Worm (Caenorhabditis elegans) whole organism, L4/young adult: Measurements from ENCODE around the gene F39F10.5.
"Not testable (repeated sequence)": the region's sequence is repeated elsewhere in the genome, so short reads cannot be mapped to it uniquely, and the experiment has no call there.

Experiments used
- W03F9.2 ChIP-seq: fragments of 150-350 bp; optimal IDR thresholded peaks from 2 replicates; lab custom pipeline; 2014; ENCODE audit warnings: missing biosample characterization, missing genetic modification characterization
- dao-5 ChIP-seq: sonication (generic microtip); optimal IDR thresholded peaks from 2 replicates; lab custom pipeline; 2016; ENCODE audit warnings: missing genotype, missing genetic modification characterization, moderate library complexity, missing compliant biosample characterization
- him-1 ChIP-seq: sonication (generic microtip); optimal IDR thresholded peaks from 2 replicates; lab custom pipeline; 2016; ENCODE audit warnings: missing genotype, missing genetic modification reagents, missing genetic modification characterization, missing compliant biosample characterization

The F39F10.5 gene

DNA sequence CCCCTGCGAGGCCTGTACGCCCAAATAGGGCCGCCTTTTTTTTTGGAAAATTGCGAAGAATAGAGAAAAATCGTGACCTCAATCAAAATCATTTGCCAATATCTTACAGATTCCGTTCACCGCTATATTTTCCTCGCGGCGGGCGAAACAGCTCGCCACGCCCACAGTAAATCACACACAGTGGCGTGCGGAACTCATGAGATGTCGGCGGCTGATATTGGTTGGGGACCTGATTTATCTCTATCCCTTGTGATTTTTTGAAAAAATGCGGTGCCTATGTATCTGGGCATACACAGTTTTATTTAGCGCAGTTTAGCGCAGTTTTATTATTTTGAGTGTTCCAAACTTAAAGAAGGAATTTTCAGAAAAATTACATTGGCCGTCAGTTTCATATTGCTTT, 11.8 kb upstream of the F39F10.5 start:
- TF ChIP-seq W03F9.2 (tag; lab: Kevin White, UChicago) (no peak), dao-5 (tag; lab: Kevin White, UChicago) (no peak), him-1 (tag; lab: Kevin White, UChicago) (no peak)

DNA sequence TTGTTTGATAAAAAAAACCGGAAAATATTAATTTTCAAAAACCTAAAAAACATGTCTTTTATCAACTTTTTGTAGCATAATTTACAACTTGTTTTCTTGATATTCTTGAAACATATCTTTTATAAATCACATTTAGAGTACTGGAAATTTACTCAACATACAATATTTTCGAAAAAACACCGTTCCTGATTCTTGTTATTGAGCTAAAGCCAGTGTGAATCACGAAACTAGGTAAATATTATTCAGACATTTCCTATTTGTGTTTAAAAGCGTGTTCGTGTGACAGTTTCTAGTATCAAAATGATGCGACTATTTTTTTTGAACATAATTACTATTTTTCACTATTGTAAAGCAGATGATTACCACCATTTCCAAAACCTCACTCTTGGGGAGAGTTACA, 10.1 kb upstream of the F39F10.5 start, which contains the start of gene C30E1.4:
Gene C30E1.4, plus strand, starts transcription at position 301 of the 400 bp plus-strand sequence.
- no peak for TF ChIP-seq him-1 (tag; lab: Kevin White, UChicago)

ce11 chrX:16921533-16921932, 8.0 kb upstream of the F39F10.5 start, which contains the start of gene fbxb-114:
TSS of gene fbxb-114 (plus strand) at chrX:16921833.
- TF ChIP-seq dao-5 (tag; lab: Kevin White, UChicago): no peak
- no peak for TF ChIP-seq him-1 (tag; lab: Kevin White, UChicago)
- TF ChIP-seq W03F9.2 (tag; lab: Kevin White, UChicago): no peak

ce11 chrX:16919468-16919867, 5.9 kb upstream of the F39F10.5 start:
- TF ChIP-seq him-1 (tag; lab: Kevin White, UChicago): no peak
- TF ChIP-seq W03F9.2 (tag; lab: Kevin White, UChicago): no peak
- TF ChIP-seq dao-5 (tag; lab: Kevin White, UChicago): no peak

DNA sequence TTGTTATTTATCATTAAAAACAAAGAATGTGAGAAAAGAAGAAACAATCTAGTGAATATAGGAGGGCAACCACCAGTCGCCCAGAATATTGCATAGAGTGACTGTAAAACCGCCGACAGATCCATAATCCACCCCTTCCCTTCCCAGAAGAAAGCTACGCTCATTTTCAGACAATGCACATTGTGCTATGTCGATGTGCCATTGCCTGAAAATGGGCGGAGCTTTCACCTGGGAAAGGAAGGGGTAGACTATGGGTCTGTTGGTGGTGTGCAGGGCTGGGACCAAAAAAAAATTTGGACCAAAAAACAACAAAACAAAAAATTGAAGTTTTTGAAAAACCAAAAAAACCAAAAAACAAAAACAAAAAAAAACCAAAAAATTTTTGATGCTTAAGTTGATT, 9.9 kb downstream of the F39F10.5 start, which contains the start of gene F39F10.4:
Gene F39F10.4, minus strand, starts transcription at position 101 of the 400 bp plus-strand sequence.
- TF ChIP-seq him-1 (tag; lab: Kevin White, UChicago) (no peak), W03F9.2 (tag; lab: Kevin White, UChicago) (no peak), dao-5 (tag; lab: Kevin White, UChicago) (no peak)

- TF ChIP-seq W03F9.2 (tag; lab: Kevin White, UChicago): no peak
- no peak for TF ChIP-seq him-1 (tag; lab: Kevin White, UChicago)
- no peak for TF ChIP-seq dao-5 (tag; lab: Kevin White, UChicago)
Measured at ce11 chrX:16902657-16903056, 10.9 kb downstream of the F39F10.5 start.

DNA sequence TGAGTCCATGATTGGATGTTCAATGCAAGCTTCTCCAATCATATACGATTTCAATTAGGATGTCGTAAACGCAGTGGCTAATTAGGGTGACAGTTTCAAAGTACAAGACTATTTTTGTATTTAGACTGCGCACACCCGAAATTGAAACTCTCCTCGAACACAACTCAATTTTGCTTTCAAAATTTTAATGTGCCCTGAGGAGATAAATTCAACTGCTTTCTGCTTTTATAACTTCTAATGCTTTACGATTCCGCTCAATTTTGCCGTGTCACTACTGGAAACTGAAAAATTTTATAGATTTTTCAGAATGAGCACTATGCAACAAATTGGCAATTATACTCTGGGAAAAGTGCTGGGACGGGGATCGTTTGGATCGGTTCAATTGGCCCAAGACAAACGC, 19.0 kb downstream of the F39F10.5 start, which contains the start of gene F39F10.2:
Gene F39F10.2, plus strand, starts transcription at position 301 of the 400 bp plus-strand sequence.
- TF ChIP-seq him-1 (tag; lab: Kevin White, UChicago): no peak
- TF ChIP-seq dao-5 (tag; lab: Kevin White, UChicago): no peak
- TF ChIP-seq W03F9.2 (tag; lab: Kevin White, UChicago): no peak

DNA sequence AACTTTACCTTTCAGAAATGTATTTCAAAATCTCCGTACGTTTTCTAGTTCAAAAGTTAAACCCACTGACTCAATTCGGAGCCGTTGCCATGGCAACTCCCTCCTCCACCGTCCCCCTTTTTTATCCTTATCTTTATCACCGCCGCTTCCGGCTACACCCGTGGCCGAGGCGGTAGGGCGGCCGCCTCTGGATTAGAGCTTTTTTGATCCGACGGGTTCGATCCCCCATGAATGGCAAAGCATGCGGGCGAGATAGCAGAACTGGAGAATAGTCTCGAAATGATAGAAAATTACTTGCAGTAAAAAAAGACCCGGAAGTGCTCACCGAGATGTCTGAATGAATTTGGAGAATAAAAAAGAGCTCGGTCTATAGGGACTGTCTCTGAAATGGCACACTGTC, 19.8 kb downstream of the F39F10.5 start:
- TF ChIP-seq him-1 (tag; lab: Kevin White, UChicago) (no peak), dao-5 (tag; lab: Kevin White, UChicago) (no peak)

- TF ChIP-seq W03F9.2 (tag; lab: Kevin White, UChicago) (no peak), dao-5 (tag; lab: Kevin White, UChicago) (no peak), him-1 (tag; lab: Kevin White, UChicago) (no peak)
Measured at ce11 chrX:16891683-16892082, 21.9 kb downstream of the F39F10.5 start, which contains the start of gene F39F10.3. TSS of gene F39F10.3 (plus strand) at chrX:16891983.

ce11 chrX:16884075-16884474, 29.5 kb downstream of the F39F10.5 start:
- TF ChIP-seq dao-5 (tag; lab: Kevin White, UChicago) (no peak), W03F9.2 (tag; lab: Kevin White, UChicago) (no peak)

DNA sequence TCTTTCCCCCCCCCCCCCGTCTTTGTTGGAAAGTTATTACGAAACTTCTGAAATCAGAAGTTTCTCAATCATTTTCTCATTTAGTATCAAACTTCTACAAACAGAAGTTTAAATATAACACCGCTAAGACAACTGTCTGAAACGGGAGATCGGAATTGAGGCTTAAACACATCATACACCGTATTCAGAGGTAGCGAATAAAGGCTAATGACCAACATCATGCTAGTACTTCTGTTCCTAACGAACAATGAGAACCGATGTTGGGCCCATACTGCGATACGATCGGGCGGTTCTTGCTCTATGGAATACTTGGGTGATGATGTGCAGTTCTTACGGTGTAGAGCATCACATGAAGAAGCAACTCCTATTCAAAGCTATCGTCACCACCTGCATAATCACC, 30.1 kb downstream of the F39F10.5 start, which contains the start of gene Y13C8A.1:
Gene Y13C8A.1, plus strand, starts transcription at position 301 of the 400 bp plus-strand sequence.
- not testable (repeated sequence) for TF ChIP-seq dao-5, him-1, W03F9.2 (tag; lab: Kevin White, UChicago)

DNA sequence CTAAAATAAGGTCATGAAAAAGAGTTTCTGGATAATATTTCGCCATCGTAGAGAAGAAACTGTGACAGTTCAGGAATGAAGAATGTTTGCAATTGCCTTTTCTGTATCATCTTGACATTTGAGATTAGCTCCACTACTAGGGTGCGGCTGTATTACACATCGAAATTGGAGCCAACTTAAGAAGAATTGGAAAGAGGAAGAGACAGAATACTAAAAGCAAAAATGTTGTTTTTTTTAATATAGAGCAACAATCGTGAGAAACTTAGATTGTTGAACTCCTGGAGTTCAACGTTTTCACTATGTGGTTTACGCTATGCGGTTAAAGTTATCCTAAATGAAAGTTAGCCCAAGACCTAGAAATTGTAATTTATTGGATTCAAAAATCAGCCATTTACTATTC, 33.1 kb downstream of the F39F10.5 start, which contains the start of gene acs-9:
Gene acs-9, minus strand, starts transcription at position 101 of the 400 bp plus-strand sequence.
- TF ChIP-seq dao-5 (tag; lab: Kevin White, UChicago) (no peak), him-1 (tag; lab: Kevin White, UChicago) (no peak), W03F9.2 (tag; lab: Kevin White, UChicago) (no peak)

- no peak for TF ChIP-seq dao-5 (tag; lab: Kevin White, UChicago)
- TF ChIP-seq him-1 (tag; lab: Kevin White, UChicago): no peak
- no peak for TF ChIP-seq W03F9.2 (tag; lab: Kevin White, UChicago)
Measured at ce11 chrX:16872446-16872962, 41.1 kb downstream of the F39F10.5 start, which contains the start of gene T20F7.1. TSS of gene T20F7.1 (plus strand) at chrX:16872912.

ce11 chrX:16871355-16871754, 42.2 kb downstream of the F39F10.5 start:
- no peak for TF ChIP-seq him-1 (tag; lab: Kevin White, UChicago)
- no peak for TF ChIP-seq dao-5 (tag; lab: Kevin White, UChicago)
- TF ChIP-seq W03F9.2 (tag; lab: Kevin White, UChicago): no peak
